Worm (Caenorhabditis elegans) whole organism, L4/young adult: ENCODE results near the gene pdfr-1.

Experiments used
- W03F9.2 ChIP-seq: fragments of 150-350 bp; optimal IDR thresholded peaks from 2 replicates; lab custom pipeline; 2014; ENCODE audit warnings: missing biosample characterization, missing genetic modification characterization
- dao-5 ChIP-seq: sonication (generic microtip); optimal IDR thresholded peaks from 2 replicates; lab custom pipeline; 2016; ENCODE audit warnings: missing genotype, missing genetic modification characterization, moderate library complexity, missing compliant biosample characterization
- him-1 ChIP-seq: sonication (generic microtip); optimal IDR thresholded peaks from 2 replicates; lab custom pipeline; 2016; ENCODE audit warnings: missing genotype, missing genetic modification reagents, missing genetic modification characterization, missing compliant biosample characterization

Gene pdfr-1

ce11 chrIII:6624872-6625271 is 27.0 kb downstream of the pdfr-1 start, which contains the start of gene copd-1:
TSS of gene copd-1 (minus strand) at chrIII:6624972.
- TF ChIP-seq dao-5 (tag; lab: Kevin White, UChicago) = no peak
- no peak for TF ChIP-seq W03F9.2
- no peak for TF ChIP-seq him-1 (tag; lab: Kevin White, UChicago)

ce11 chrIII:6619952-6620351 is 31.9 kb downstream of the pdfr-1 start, which contains the start of gene C13B9.2:
TSS of gene C13B9.2 (plus strand) at chrIII:6620252.
- no peak for TF ChIP-seq W03F9.2
- no peak for TF ChIP-seq him-1 (tag; lab: Kevin White, UChicago)
- TF ChIP-seq dao-5 (tag; lab: Kevin White, UChicago) = no peak

- TF ChIP-seq him-1 (tag; lab: Kevin White, UChicago) (no peak), W03F9.2 (no peak), dao-5 (tag; lab: Kevin White, UChicago) (no peak)
These were observed 36.8 kb downstream of the pdfr-1 start, which contains the start of gene cmtr-2 for ce11 chrIII:6615064-6615463. TSS of gene cmtr-2 (plus strand) at chrIII:6615414.

- TF ChIP-seq dao-5 (tag; lab: Kevin White, UChicago) (no peak), W03F9.2 (no peak)
These were observed 39.6 kb downstream of the pdfr-1 start, which contains the start of gene ctsa-4.2 for ce11 chrIII:6612282-6612681. TSS of gene ctsa-4.2 (plus strand) at chrIII:6612528.

ce11 chrIII:6610522-6610921 is 41.4 kb downstream of the pdfr-1 start, which contains the start of gene srh-40:
TSS of gene srh-40 (plus strand) at chrIII:6610822.
- no peak for TF ChIP-seq dao-5 (tag; lab: Kevin White, UChicago)
- TF ChIP-seq him-1 (tag; lab: Kevin White, UChicago) = no peak
- no peak for TF ChIP-seq W03F9.2

- TF ChIP-seq W03F9.2 = peak; percentile 85
- TF ChIP-seq dao-5 (tag; lab: Kevin White, UChicago) = no peak
- peak; percentile 5 for TF ChIP-seq him-1 (tag; lab: Kevin White, UChicago)
These were observed 43.7 kb downstream of the pdfr-1 start, which contains the start of the genes mdh-2 and F20H11.4 for ce11 chrIII:6608101-6608672. TSS of gene mdh-2 (minus strand) at chrIII:6608106. TSS of gene F20H11.4 (plus strand) at chrIII:6608622.

- TF ChIP-seq him-1 (tag; lab: Kevin White, UChicago) = no peak
- TF ChIP-seq W03F9.2 = no peak
- TF ChIP-seq dao-5 (tag; lab: Kevin White, UChicago) = no peak
These were observed 44.2 kb downstream of the pdfr-1 start for ce11 chrIII:6607646-6608045.

- TF ChIP-seq W03F9.2 = no peak
- no peak for TF ChIP-seq him-1 (tag; lab: Kevin White, UChicago)
- TF ChIP-seq dao-5 (tag; lab: Kevin White, UChicago) = no peak
These were observed 44.8 kb downstream of the pdfr-1 start for ce11 chrIII:6607067-6607466.

- TF ChIP-seq him-1 (tag; lab: Kevin White, UChicago) (no peak), dao-5 (tag; lab: Kevin White, UChicago) (no peak), W03F9.2 (no peak)
These were observed 45.2 kb downstream of the pdfr-1 start for ce11 chrIII:6606641-6607040.

- TF ChIP-seq W03F9.2 = peak; percentile 79
- TF ChIP-seq him-1 (tag; lab: Kevin White, UChicago) = peak; percentile 60
- peak; percentile 52 for TF ChIP-seq dao-5 (tag; lab: Kevin White, UChicago)
These were observed 45.8 kb downstream of the pdfr-1 start for ce11 chrIII:6606022-6606467.

- TF ChIP-seq dao-5 (tag; lab: Kevin White, UChicago) (no peak), him-1 (tag; lab: Kevin White, UChicago) (no peak), W03F9.2 (no peak)
These were observed 46.4 kb downstream of the pdfr-1 start for ce11 chrIII:6605442-6605992.

- TF ChIP-seq W03F9.2 (no peak), dao-5 (tag; lab: Kevin White, UChicago) (no peak), him-1 (tag; lab: Kevin White, UChicago) (no peak)
These were observed 47.6 kb downstream of the pdfr-1 start for ce11 chrIII:6604317-6604716.

ce11 chrIII:6603185-6603584 is 48.7 kb downstream of the pdfr-1 start:
- no peak for TF ChIP-seq W03F9.2
- TF ChIP-seq dao-5 (tag; lab: Kevin White, UChicago) = no peak
- no peak for TF ChIP-seq him-1 (tag; lab: Kevin White, UChicago)

- no peak for TF ChIP-seq W03F9.2
- no peak for TF ChIP-seq him-1 (tag; lab: Kevin White, UChicago)
- no peak for TF ChIP-seq dao-5 (tag; lab: Kevin White, UChicago)
These were observed 50.8 kb downstream of the pdfr-1 start, which contains the start of gene let-765 for ce11 chrIII:6601073-6601472. TSS of gene let-765 (minus strand) at chrIII:6601173.
